Worm (Caenorhabditis elegans): ENCODE measurements around the gene C03G5.14.

DNA sequence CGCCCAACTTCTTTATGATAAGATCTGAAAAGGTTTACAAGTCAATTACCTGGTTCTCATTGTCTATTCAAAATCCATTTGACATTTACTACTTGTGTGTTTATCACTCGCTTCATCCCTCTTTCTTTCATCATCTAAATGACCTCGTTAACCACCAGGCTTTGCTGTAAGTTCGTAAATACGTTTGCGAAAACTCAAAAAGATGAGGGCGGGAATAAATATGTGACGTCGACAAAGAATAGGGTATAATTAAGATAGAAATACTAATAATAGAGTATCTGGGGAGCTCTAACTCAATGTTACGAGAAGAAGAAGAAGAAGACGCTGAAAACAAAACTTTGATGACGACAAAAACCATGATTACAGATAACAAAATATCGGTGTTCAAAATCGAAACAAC, 32.3 kb upstream of the C03G5.14 start:
- TF ChIP-seq cog-1 (tag; optimal IDR thresholded peaks at IDR 0.05) = no peak
- TF ChIP-seq med-1 (GFP tag; optimal IDR thresholded peaks at IDR 0.05; ENCODE audit: insufficient read depth) = no peak
- TF ChIP-seq flt-1 (GFP tag; IDR thresholded peaks at IDR 0.05) = no peak
- no peak for TF ChIP-seq ztf-29 (GFP tag; IDR thresholded peaks at IDR 0.05)
- TF ChIP-seq klf-2 (GFP tag; conservative IDR thresholded peaks at IDR 0.05) = no peak
- TF ChIP-seq ztf-23 (GFP tag; IDR thresholded peaks at IDR 0.05) = no peak
- no peak for TF ChIP-seq ref-1 (GFP tag; conservative IDR thresholded peaks at IDR 0.05)

All from whole organism, midembryonic.